Worm (Caenorhabditis elegans) whole organism, mixed stage, embryonic: ENCODE data around the gene srh-28.

ENCODE experiments used
- M03D4.4 ChIP-seq: sonication (generic microtip); optimal IDR thresholded peaks from 2 replicates; lab custom pipeline; 2017; ENCODE audit warnings: mild to moderate bottlenecking, missing genetic modification characterization, missing compliant biosample characterization
- ceh-83 ChIP-seq: fragments of 200-800 bp; sonication (Bioruptor generic); optimal IDR thresholded peaks from 2 replicates; lab custom pipeline; 2018; ENCODE audit warnings: mild to moderate bottlenecking, missing genetic modification characterization, missing compliant biosample characterization
- ces-1 ChIP-seq: fragments of 150-350 bp; optimal IDR thresholded peaks from 2 replicates; lab custom pipeline; 2014; ENCODE audit warnings: missing biosample characterization, missing genetic modification reagents, missing genetic modification characterization
- drap-1 ChIP-seq: fragments of 200-800 bp; sonication (Bioruptor generic); optimal IDR thresholded peaks from 3 replicates; lab custom pipeline; 2018; ENCODE audit warnings: mild to moderate bottlenecking, missing genetic modification characterization, missing compliant biosample characterization
- lin-13 ChIP-seq: fragments of 150-350 bp; optimal IDR thresholded peaks from 2 replicates; lab custom pipeline; 2014; ENCODE audit warnings: missing biosample characterization, missing genetic modification characterization
- mab-5 ChIP-seq: fragments of 150-350 bp; optimal IDR thresholded peaks from 2 replicates; lab custom pipeline; 2014; ENCODE audit warnings: missing biosample characterization, missing genetic modification characterization
- pha-4 ChIP-seq: fragments of 150-350 bp; optimal IDR thresholded peaks from 2 replicates; lab custom pipeline; 2018; ENCODE audit warnings: missing biosample characterization, missing genetic modification reagents, missing genetic modification characterization
- tbx-8 ChIP-seq: fragments of 200-800 bp; sonication (Bioruptor generic); optimal IDR thresholded peaks from 2 replicates; lab custom pipeline; 2018; ENCODE audit warnings: mild to moderate bottlenecking, missing genetic modification characterization, moderate library complexity, missing compliant biosample characterization

The srh-28 gene

DNA sequence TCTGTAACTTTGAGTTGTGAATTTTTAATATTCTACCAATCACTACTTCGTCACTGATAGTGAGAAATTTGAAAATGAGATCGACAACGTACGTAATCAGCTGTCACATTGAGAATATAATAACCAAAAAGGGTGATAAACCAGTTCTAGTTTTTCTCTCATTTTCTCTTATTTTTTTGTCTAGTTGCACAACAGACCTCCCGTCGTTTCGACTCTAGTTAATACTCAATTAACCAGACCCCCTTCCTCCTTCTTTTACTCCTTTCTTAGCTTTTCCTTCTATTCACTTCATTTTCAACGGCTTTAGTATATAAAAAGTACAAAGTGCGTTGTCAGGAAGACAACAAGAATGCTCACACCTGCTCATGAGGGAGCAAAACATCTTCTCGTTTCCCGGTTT is 48.4 kb downstream of the srh-28 start, which contains the start of gene ZC487.1:
TSS of gene ZC487.1 (plus strand) at position 301 of the 400 bp plus-strand sequence.
- TF ChIP-seq lin-13 (tag; lab: Kevin White, UChicago) (no peak), drap-1 (GFP tag; lab: Kevin White, UChicago) (no peak), M03D4.4 (tag; lab: Kevin White, UChicago) (no peak), pha-4 (no peak), ceh-83 (GFP tag; lab: Kevin White, UChicago) (no peak), tbx-8 (GFP tag; lab: Kevin White, UChicago) (no peak)

DNA sequence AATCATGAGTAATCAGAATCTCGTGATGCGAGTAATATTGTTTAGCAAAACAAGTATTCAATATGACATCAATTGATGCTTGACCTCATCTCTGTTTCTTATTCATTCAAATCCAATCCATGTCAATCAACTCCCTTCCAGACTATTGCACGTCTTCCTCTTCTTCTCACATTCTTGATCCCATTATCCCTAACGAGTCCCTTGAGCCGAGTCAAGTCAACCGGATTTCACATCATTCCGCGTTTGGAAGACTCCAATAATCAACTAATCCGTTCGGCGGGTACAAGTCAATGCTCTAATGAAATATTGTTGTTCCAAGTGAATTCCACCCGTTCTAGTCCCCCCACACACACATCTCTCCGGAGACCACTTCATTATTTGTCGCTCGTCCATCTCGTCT is 49.3 kb downstream of the srh-28 start:
- TF ChIP-seq mab-5 (no peak), ces-1 (GFP tag; lab: Kevin White, UChicago) (peak; percentile 96)
